Worm (Caenorhabditis elegans): ENCODE measurements around the gene nono-1.

nono-1 gene

DNA sequence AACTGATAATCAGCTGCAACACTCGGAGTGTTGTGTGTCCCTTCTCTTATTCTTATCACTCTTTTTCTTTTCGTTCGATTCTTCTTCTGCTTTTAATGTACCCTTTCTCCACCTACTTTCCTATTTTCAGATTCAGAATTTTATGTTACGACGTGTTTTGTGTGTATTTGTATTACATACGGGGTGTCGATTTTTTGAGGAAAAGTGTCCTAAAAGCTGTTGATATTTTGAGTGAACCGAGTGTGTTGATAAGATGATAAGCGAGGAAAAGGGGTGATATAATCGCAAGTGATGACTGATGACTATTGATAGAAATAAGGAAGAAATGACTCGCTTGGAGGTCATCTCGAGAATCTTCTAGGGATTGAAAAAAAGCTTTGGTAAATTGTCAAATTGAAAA is 23.4 kb upstream of the nono-1 start (continued):
- TF ChIP-seq cebp-1 (GFP tag; IDR thresholded peaks at IDR 0.05) (no peak), cebp-1 (tag; optimal IDR thresholded peaks at IDR 0.05) (peak; percentile 41), ets-4 (GFP tag; optimal IDR thresholded peaks at IDR 0.05) (peak; percentile 38)

DNA sequence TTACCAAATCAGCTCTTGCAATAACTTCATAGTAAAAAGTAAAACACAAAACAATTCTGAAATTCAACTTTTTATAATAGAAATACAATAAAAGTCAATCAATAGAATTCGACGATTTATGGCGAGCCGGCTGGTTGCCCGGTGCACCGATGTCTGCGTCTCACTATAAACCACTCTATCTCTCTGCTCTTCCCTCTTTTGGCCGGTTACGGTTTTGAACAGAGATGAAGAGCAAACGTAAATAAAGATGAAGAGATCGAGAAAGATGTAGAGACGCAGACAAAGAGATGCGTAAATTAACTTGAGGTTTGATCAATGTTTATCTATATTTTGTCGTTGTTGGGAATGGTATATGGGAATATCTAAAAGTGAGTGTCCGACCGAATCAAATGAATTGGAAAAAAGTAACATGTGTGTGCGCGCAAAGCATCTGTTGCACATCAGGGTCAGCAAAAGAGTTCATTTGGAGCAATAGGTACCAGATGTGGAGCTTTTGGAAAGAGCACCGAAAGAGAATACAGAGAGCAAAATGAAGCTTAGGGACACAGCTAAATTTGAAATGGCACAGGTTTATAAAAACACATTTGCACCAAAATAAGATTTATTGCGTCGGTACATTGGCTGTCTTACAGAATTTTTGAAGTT is 22.4 kb upstream of the nono-1 start:
- TF ChIP-seq rpc-1 (optimal IDR thresholded peaks at IDR 0.05) (no peak), rpc-1 (tag; optimal IDR thresholded peaks at IDR 0.05) (no peak), hmg-1.2 (GFP tag; IDR thresholded peaks at IDR 0.05) (peak; percentile 66; the same call in 1 of the 2 replicates)

DNA sequence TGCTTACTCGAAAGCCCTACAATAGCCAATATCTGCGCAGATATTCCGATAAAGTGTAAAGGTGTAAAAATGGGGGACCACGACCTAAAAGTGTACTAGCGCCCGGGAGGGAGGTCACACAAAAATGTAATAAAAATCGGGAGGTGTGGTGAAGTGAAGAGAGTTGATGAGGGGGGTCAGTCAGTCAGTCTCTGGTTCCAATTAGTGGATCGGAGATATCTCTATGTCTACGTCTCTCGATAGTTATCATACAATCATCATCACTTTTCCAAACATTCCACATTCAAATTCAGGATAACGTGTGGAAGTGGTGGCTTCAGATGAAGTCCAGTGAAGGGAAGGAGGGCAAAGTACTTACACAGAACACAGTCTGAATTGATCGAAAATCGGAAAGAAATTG is 18.0 kb upstream of the nono-1 start:
- TF ChIP-seq F10E7.11 (tag; optimal IDR thresholded peaks at IDR 0.05) (no peak), lin-35 (GFP tag; optimal IDR thresholded peaks at IDR 0.05) (no peak), pha-4 (tag; optimal IDR thresholded peaks at IDR 0.05) (no peak), B0035.1 (tag; optimal IDR thresholded peaks at IDR 0.05) (no peak), F57A8.1 (GFP tag; optimal IDR thresholded peaks at IDR 0.05) (no peak), akir-1 (GFP tag; optimal IDR thresholded peaks at IDR 0.05) (no peak), ama-1 (optimal IDR thresholded peaks at IDR 0.05) (no peak), ama-1 (GFP tag; optimal IDR thresholded peaks at IDR 0.05) (no peak), hsf-1 (GFP tag; IDR thresholded peaks at IDR 0.05) (no peak), nfya-2 (GFP tag; IDR thresholded peaks at IDR 0.05) (no peak), nhr-179 (tag; optimal IDR thresholded peaks at IDR 0.05) (no peak), him-1 (tag; optimal IDR thresholded peaks at IDR 0.05) (no peak), dox-1 (GFP tag; IDR thresholded peaks at IDR 0.05) (no peak), cebp-1 (GFP tag; IDR thresholded peaks at IDR 0.05) (no peak), cebp-1 (tag; optimal IDR thresholded peaks at IDR 0.05) (no peak), ceh-91 (GFP tag; IDR thresholded peaks at IDR 0.05) (no peak), repo-1 (tag; optimal IDR thresholded peaks at IDR 0.05) (no peak), K11D2.4 (GFP tag; IDR thresholded peaks at IDR 0.05) (no peak), dpff-1 (tag; optimal IDR thresholded peaks at IDR 0.05) (no peak), ets-4 (GFP tag; optimal IDR thresholded peaks at IDR 0.05) (no peak), egl-44 (GFP tag; IDR thresholded peaks at IDR 0.05) (no peak), sdz-38 (tag; optimal IDR thresholded peaks at IDR 0.05) (no peak)

DNA sequence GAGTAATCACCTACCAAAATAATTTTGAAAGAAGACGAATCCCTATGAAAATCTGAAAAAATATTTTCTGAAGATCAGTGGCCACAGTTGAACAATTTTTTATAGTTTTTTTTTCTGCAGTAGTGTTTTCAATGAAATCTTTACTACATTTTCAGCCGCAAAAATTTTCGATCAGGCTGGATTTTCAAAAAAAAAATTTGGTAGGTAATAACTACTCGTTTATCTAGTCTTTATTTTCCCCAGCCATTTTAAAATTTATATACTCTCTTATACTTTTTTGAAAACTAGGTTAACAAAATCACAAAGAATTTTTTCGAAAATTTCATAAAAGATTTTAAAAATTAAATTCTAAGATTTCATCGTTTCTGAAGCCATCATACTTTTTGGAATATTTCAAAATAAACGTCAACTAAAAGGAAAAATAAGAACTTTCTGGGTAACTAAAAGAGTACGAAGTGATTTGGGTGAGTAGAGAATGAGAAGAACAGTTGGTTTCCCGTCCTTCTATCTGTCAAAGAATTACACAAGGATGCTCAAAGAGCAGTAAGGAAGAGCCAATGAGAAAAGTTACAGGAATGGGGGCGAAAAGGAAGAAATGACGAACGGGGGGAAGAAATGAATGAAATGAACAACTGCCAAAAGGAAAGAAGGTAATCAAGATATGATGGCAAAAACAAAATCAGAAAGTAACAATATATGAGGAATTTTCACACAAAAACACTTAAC is 17.1 kb upstream of the nono-1 start, which contains the start of gene mlp-1:
Gene mlp-1 (minus strand): TSS at position 51 of the 726 bp plus-strand sequence.
- no peak for TF ChIP-seq nfya-2 (GFP tag; IDR thresholded peaks at IDR 0.05)
- no peak for TF ChIP-seq efl-1 (GFP tag; optimal IDR thresholded peaks at IDR 0.05)

DNA sequence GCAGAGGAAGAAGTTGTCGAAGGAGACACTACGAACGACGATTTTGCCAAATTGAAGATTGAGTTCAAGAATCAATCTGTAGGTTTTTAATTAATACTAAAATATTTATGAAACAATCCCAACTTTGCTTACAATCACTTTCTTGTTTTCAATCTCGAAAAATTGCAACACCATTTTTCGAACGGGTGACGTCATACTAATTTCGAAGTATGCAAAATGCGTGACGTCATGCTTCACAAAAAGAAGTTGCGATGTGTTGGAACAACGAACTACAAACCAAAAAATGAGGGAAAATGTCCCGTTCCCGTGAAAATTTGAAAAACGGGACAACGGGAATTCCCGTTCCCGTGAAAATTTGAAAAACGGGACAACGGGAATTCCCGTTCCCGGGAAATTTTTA is 9.6 kb upstream of the nono-1 start:
- no peak for TF ChIP-seq lsl-1 (GFP tag; optimal IDR thresholded peaks at IDR 0.05)
- TF ChIP-seq C17E4.6 (GFP tag; IDR thresholded peaks at IDR 0.05) = no peak
- no peak for TF ChIP-seq F22D6.2 (tag; optimal IDR thresholded peaks at IDR 0.05)
- TF ChIP-seq atf-7 (tag; optimal IDR thresholded peaks at IDR 0.05) = no peak
- no peak for TF ChIP-seq unc-62 (GFP tag; optimal IDR thresholded peaks at IDR 0.05)
- no peak for TF ChIP-seq attf-6 (GFP tag; IDR thresholded peaks at IDR 0.05)
- no peak for TF ChIP-seq akir-1 (GFP tag; optimal IDR thresholded peaks at IDR 0.05)
- no peak for TF ChIP-seq snpc-1.1 (tag; optimal IDR thresholded peaks at IDR 0.05; ENCODE audit: insufficient read depth)
- no peak for TF ChIP-seq F37B4.10 (GFP tag; IDR thresholded peaks at IDR 0.05)
- no peak for TF ChIP-seq B0019.2 (GFP tag; conservative IDR thresholded peaks at IDR 0.05)
- no peak for TF ChIP-seq ceh-100 (GFP tag; IDR thresholded peaks at IDR 0.05)
- TF ChIP-seq let-607 (tag; optimal IDR thresholded peaks at IDR 0.05) = no peak
- TF ChIP-seq Y79H2A.3 (GFP tag; conservative IDR thresholded peaks at IDR 0.05) = no peak
